Fruit fly (Drosophila melanogaster) whole organism, prepupa: ENCODE data around the gene CG8814.

ENCODE experiments used
- Blimp-1 ChIP-seq: fragments of 200-800 bp; sonication (Bioruptor generic); optimal IDR thresholded peaks from 3 replicates; lab custom pipeline; 2017; ENCODE audit warnings: missing biosample characterization, missing genetic modification characterization, mild to moderate bottlenecking, moderate library complexity, missing genetic modification reagents
- CG10669 ChIP-seq: fragments of 200-800 bp; sonication (Bioruptor generic); optimal IDR thresholded peaks from 3 replicates; lab custom pipeline; 2018; ENCODE audit warnings: missing biosample characterization, mild to moderate bottlenecking, missing genetic modification characterization, moderate library complexity
- CG11294 ChIP-seq: fragments of 200-800 bp; sonication (Bioruptor generic); IDR thresholded peaks from 2 replicates; pipeline ENCODE4 v1.3.6; 2022; ENCODE audit warnings: missing biosample characterization, missing genetic modification characterization
- CG11762 ChIP-seq: fragments of 200-800 bp; sonication (Bioruptor generic); optimal IDR thresholded peaks from 3 replicates; lab custom pipeline; 2016; ENCODE audit warnings: missing biosample characterization, missing genetic modification characterization; ENCODE audit not compliant: insufficient read depth
- CG11902 ChIP-seq: fragments of 200-800 bp; sonication (Bioruptor generic); optimal IDR thresholded peaks from 3 replicates; lab custom pipeline; 2016; ENCODE audit warnings: missing biosample characterization, missing genetic modification characterization
- CG15336 ChIP-seq: fragments of 200-800 bp; sonication (Bioruptor generic); IDR thresholded peaks from 2 replicates; pipeline ENCODE4 v1.3.6; 2022; ENCODE audit warnings: missing biosample characterization, missing genetic modification characterization
- CG1621 ChIP-seq: fragments of 200-800 bp; sonication (Bioruptor generic); optimal IDR thresholded peaks from 3 replicates; lab custom pipeline; 2018; ENCODE audit warnings: missing biosample characterization, mild to moderate bottlenecking, missing genetic modification characterization
- CG16779 ChIP-seq: fragments of 200-800 bp; sonication (Bioruptor generic); optimal IDR thresholded peaks from 3 replicates; lab custom pipeline; 2017; ENCODE audit warnings: missing biosample characterization, mild to moderate bottlenecking, missing genetic modification characterization
- CG3032 ChIP-seq: fragments of 200-800 bp; optimal IDR thresholded peaks from 2 replicates; lab custom pipeline; 2019; ENCODE audit warnings: missing biosample characterization, mild to moderate bottlenecking, missing genetic modification characterization, moderate library complexity
- CG31627 ChIP-seq: fragments of 200-800 bp; sonication (Bioruptor generic); optimal IDR thresholded peaks from 3 replicates; lab custom pipeline; 2016; ENCODE audit warnings: missing biosample characterization, missing genetic modification characterization
- CG32006 ChIP-seq: fragments of 200-800 bp; sonication (Bioruptor generic); optimal IDR thresholded peaks from 3 replicates; lab custom pipeline; 2017; ENCODE audit warnings: missing biosample characterization, mild to moderate bottlenecking, missing genetic modification characterization
- CG34406 ChIP-seq: fragments of 200-800 bp; sonication (Bioruptor generic); optimal IDR thresholded peaks from 3 replicates; lab custom pipeline; 2016; ENCODE audit warnings: missing biosample characterization, missing genetic modification characterization
- CG3919 ChIP-seq: fragments of 200-800 bp; sonication (Bioruptor generic); optimal IDR thresholded peaks from 3 replicates; lab custom pipeline; 2016; ENCODE audit warnings: missing biosample characterization, missing genetic modification characterization
- CG4318 ChIP-seq: fragments of 200-800 bp; sonication (Bioruptor generic); optimal IDR thresholded peaks from 3 replicates; lab custom pipeline; 2017; ENCODE audit warnings: missing biosample characterization, mild to moderate bottlenecking, missing genetic modification characterization
- CG6163 ChIP-seq: fragments of 200-800 bp; sonication (Bioruptor generic); IDR thresholded peaks from 3 replicates; pipeline ENCODE4 v1.3.6; 2022; ENCODE audit warnings: missing biosample characterization, missing genetic modification characterization
- CG6276 ChIP-seq: fragments of 200-800 bp; sonication (Bioruptor generic); optimal IDR thresholded peaks from 2 replicates; lab custom pipeline; 2017; ENCODE audit warnings: missing biosample characterization, mild to moderate bottlenecking, missing genetic modification characterization
- CG6792 ChIP-seq: fragments of 200-800 bp; sonication (Bioruptor generic); optimal IDR thresholded peaks from 3 replicates; lab custom pipeline; 2016; ENCODE audit warnings: missing biosample characterization, missing genetic modification characterization
- CG6808 ChIP-seq: fragments of 200-800 bp; sonication (Bioruptor generic); optimal IDR thresholded peaks from 3 replicates; lab custom pipeline; 2017; ENCODE audit warnings: missing biosample characterization, missing genetic modification characterization, mild to moderate bottlenecking, moderate library complexity, missing genetic modification reagents
- CG6854 ChIP-seq: fragments of 200-800 bp; sonication (Bioruptor generic); optimal IDR thresholded peaks from 2 replicates; lab custom pipeline; 2017; ENCODE audit warnings: missing biosample characterization, mild to moderate bottlenecking, missing genetic modification characterization
- CG7368 ChIP-seq: fragments of 200-800 bp; sonication (Bioruptor generic); optimal IDR thresholded peaks from 3 replicates; lab custom pipeline; 2016; ENCODE audit warnings: missing biosample characterization, missing genetic modification characterization
- CG8119 ChIP-seq: fragments of 200-800 bp; sonication (Bioruptor generic); IDR thresholded peaks from 3 replicates; pipeline ENCODE4 v1.3.6; 2022; ENCODE audit warnings: missing biosample characterization, missing genetic modification characterization
- CG8319 ChIP-seq: fragments of 200-800 bp; sonication (Bioruptor generic); optimal IDR thresholded peaks from 3 replicates; lab custom pipeline; 2016; ENCODE audit warnings: missing biosample characterization, missing genetic modification characterization
- CG8632 ChIP-seq: fragments of 200-800 bp; sonication (Bioruptor generic); optimal IDR thresholded peaks from 3 replicates; lab custom pipeline; 2016; ENCODE audit warnings: missing biosample characterization, missing genetic modification characterization
- CG9139 ChIP-seq: fragments of 200-800 bp; sonication (Bioruptor generic); optimal IDR thresholded peaks from 3 replicates; lab custom pipeline; 2017; ENCODE audit warnings: missing biosample characterization, mild to moderate bottlenecking, missing genetic modification characterization
- Eip78C ChIP-seq: fragments of 200-800 bp; sonication (Bioruptor generic); peaks from one replicate; lab custom pipeline; 2016; ENCODE audit warnings: missing biosample characterization, missing genetic modification characterization
- Ets96B ChIP-seq: fragments of 200-800 bp; optimal IDR thresholded peaks from 2 replicates; lab custom pipeline; 2019; ENCODE audit warnings: missing biosample characterization, mild to moderate bottlenecking, missing genetic modification characterization, moderate library complexity
- Hr4 ChIP-seq: fragments of 200-800 bp; sonication (Bioruptor generic); optimal IDR thresholded peaks from 3 replicates; lab custom pipeline; 2016; ENCODE audit warnings: missing biosample characterization, missing genetic modification characterization
- Lpt ChIP-seq: fragments of 200-800 bp; sonication (Bioruptor generic); optimal IDR thresholded peaks from 3 replicates; lab custom pipeline; 2016; ENCODE audit warnings: missing biosample characterization, missing genetic modification characterization
- Met ChIP-seq: fragments of 200-800 bp; sonication (Bioruptor generic); optimal IDR thresholded peaks from 3 replicates; lab custom pipeline; 2016; ENCODE audit warnings: missing biosample characterization, missing genetic modification characterization
- OdsH ChIP-seq: fragments of 200-800 bp; sonication (Bioruptor generic); optimal IDR thresholded peaks from 3 replicates; lab custom pipeline; 2016; ENCODE audit warnings: missing biosample characterization, missing genetic modification characterization
- Smox ChIP-seq: fragments of 200-800 bp; sonication (Bioruptor generic); optimal IDR thresholded peaks from 3 replicates; lab custom pipeline; 2016; ENCODE audit warnings: missing biosample characterization, missing genetic modification characterization
- Sox14 ChIP-seq: fragments of 200-800 bp; sonication (Bioruptor generic); optimal IDR thresholded peaks from 3 replicates; lab custom pipeline; 2016; ENCODE audit warnings: missing biosample characterization, missing genetic modification characterization
- Sox15 ChIP-seq: fragments of 200-800 bp; sonication (Bioruptor generic); optimal IDR thresholded peaks from 3 replicates; lab custom pipeline; 2016; ENCODE audit warnings: missing biosample characterization, missing genetic modification characterization
- achi ChIP-seq: fragments of 200-800 bp; sonication (Bioruptor generic); optimal IDR thresholded peaks from 3 replicates; lab custom pipeline; 2016; ENCODE audit warnings: missing biosample characterization, missing genetic modification characterization
- acj6 ChIP-seq: fragments of 200-800 bp; sonication (Bioruptor generic); optimal IDR thresholded peaks from 3 replicates; lab custom pipeline; 2016; ENCODE audit warnings: missing biosample characterization, missing genetic modification characterization
- cyc ChIP-seq: fragments of 200-800 bp; sonication (Bioruptor generic); optimal IDR thresholded peaks from 3 replicates; lab custom pipeline; 2016; ENCODE audit warnings: missing biosample characterization, missing genetic modification characterization
- dac ChIP-seq: fragments of 200-800 bp; sonication (Bioruptor generic); optimal IDR thresholded peaks from 2 replicates; lab custom pipeline; 2017; ENCODE audit warnings: missing biosample characterization, mild to moderate bottlenecking, missing genetic modification characterization
- dsx ChIP-seq: fragments of 200-800 bp; optimal IDR thresholded peaks from 3 replicates; lab custom pipeline; 2019; ENCODE audit warnings: missing biosample characterization, mild to moderate bottlenecking, missing genetic modification characterization, moderate library complexity; ENCODE audit not compliant: poor library complexity, severe bottlenecking
- esn ChIP-seq: fragments of 200-800 bp; sonication (Bioruptor generic); optimal IDR thresholded peaks from 2 replicates; lab custom pipeline; 2016; ENCODE audit warnings: missing biosample characterization, mild to moderate bottlenecking, missing genetic modification characterization, moderate library complexity
- fd59A ChIP-seq: fragments of 200-800 bp; sonication (Bioruptor generic); optimal IDR thresholded peaks from 2 replicates; lab custom pipeline; 2017; ENCODE audit warnings: missing biosample characterization, mild to moderate bottlenecking, missing genetic modification characterization, missing genetic modification reagents
- fd85E ChIP-seq: fragments of 200-800 bp; sonication (Bioruptor generic); optimal IDR thresholded peaks from 3 replicates; lab custom pipeline; 2016; ENCODE audit warnings: missing biosample characterization, missing genetic modification characterization
- lz ChIP-seq: fragments of 200-800 bp; sonication (Bioruptor generic); optimal IDR thresholded peaks from 3 replicates; lab custom pipeline; 2016; ENCODE audit warnings: missing biosample characterization, missing genetic modification characterization
- net ChIP-seq: fragments of 200-800 bp; sonication (Bioruptor generic); optimal IDR thresholded peaks from 3 replicates; lab custom pipeline; 2016; ENCODE audit warnings: missing biosample characterization, missing genetic modification characterization
- pdm3 ChIP-seq: fragments of 200-800 bp; sonication (Bioruptor generic); optimal IDR thresholded peaks from 3 replicates; lab custom pipeline; 2016; ENCODE audit warnings: missing biosample characterization, missing genetic modification characterization
- salr ChIP-seq, 2 experiments: fragments of 200-800 bp; sonication (Bioruptor generic); optimal IDR thresholded peaks; 3 replicates each; lab custom pipeline; 2016 to 2018; ENCODE audit warnings: missing biosample characterization in 2 of 2, missing genetic modification characterization in 2 of 2, mild to moderate bottlenecking in 1 of 2
- spab ChIP-seq: fragments of 200-800 bp; sonication (Bioruptor generic); optimal IDR thresholded peaks from 2 replicates; lab custom pipeline; 2017; ENCODE audit warnings: missing biosample characterization, mild to moderate bottlenecking, missing genetic modification characterization, missing genetic modification reagents
- ss ChIP-seq, 2 experiments: fragments of 200-800 bp; sonication (Bioruptor generic); optimal IDR thresholded peaks; 2 replicates in 1 of 2; 3 replicates in 1 of 2; lab custom pipeline; 2017 to 2018; ENCODE audit warnings: mild to moderate bottlenecking in 2 of 2, missing biosample characterization in 2 of 2, missing genetic modification characterization in 2 of 2, moderate library complexity in 1 of 2
- svp ChIP-seq: fragments of 200-800 bp; sonication (Bioruptor generic); peaks from one replicate; lab custom pipeline; 2016; ENCODE audit warnings: missing biosample characterization, missing genetic modification characterization
- topi ChIP-seq: fragments of 200-800 bp; sonication (Bioruptor generic); optimal IDR thresholded peaks from 3 replicates; lab custom pipeline; 2016; ENCODE audit warnings: missing biosample characterization, missing genetic modification characterization
- vri ChIP-seq: fragments of 200-800 bp; sonication (Bioruptor generic); optimal IDR thresholded peaks from 3 replicates; lab custom pipeline; 2016; ENCODE audit warnings: missing biosample characterization, mild to moderate bottlenecking, missing genetic modification characterization

CG8814 gene

dm6 chr2L:2857862-2858734 lies 16.6 kb upstream of the CG8814 start:
- TF ChIP-seq Lpt (GFP tag; lab: Kevin White, UChicago) (peak; percentile 68), CG6163 (GFP tag; lab: Robert Waterston, UW) (peak; percentile 75), CG7368 (GFP tag; lab: Kevin White, UChicago) (no peak), CG8632 (GFP tag; lab: Kevin White, UChicago) (peak; percentile 55), esn (peak; percentile 44), fd85E (GFP tag; lab: Kevin White, UChicago) (no peak), CG32006 (GFP tag; lab: Kevin White, UChicago) (peak; percentile 84), dsx (GFP tag; lab: Kevin White, UChicago) (no peak), CG6792 (peak; percentile 52), lz (GFP tag; lab: Kevin White, UChicago) (peak; percentile 17), acj6 (GFP tag; lab: Kevin White, UChicago) (peak; percentile 69), CG4318 (peak; percentile 67), vri (GFP tag; lab: Kevin White, UChicago) (peak; percentile 47), CG3919 (GFP tag; lab: Kevin White, UChicago) (peak; percentile 77), Met (GFP tag; lab: Kevin White, UChicago) (peak; percentile 46), pdm3 (peak; percentile 47), CG10669 (peak; percentile 54), CG6854 (GFP tag; lab: Kevin White, UChicago) (no peak), fd59A (GFP tag; lab: Kevin White, UChicago) (no peak), achi (GFP tag; lab: Kevin White, UChicago) (peak; percentile 66), CG34406 (peak; percentile 56), ss (GFP tag; optimal IDR thresholded peaks at IDR 0.05; lab: Kevin White, UChicago) (peak; percentile 23 to 47), CG6808 (GFP tag; lab: Kevin White, UChicago) (peak; percentile 42), CG8319 (GFP tag; lab: Kevin White, UChicago) (peak; percentile 11), salr (GFP tag; optimal IDR thresholded peaks at IDR 0.05; lab: Kevin White, UChicago) (peak in 1 of 2 experiments; percentile 43), CG6276 (GFP tag; lab: Kevin White, UChicago) (peak; percentile 87), CG15336 (GFP tag; lab: Robert Waterston, UW) (peak; percentile 89), cyc (no peak), Blimp-1 (GFP tag; lab: Kevin White, UChicago) (peak; percentile 61), CG11902 (GFP tag; lab: Kevin White, UChicago) (no peak), CG1621 (tag; lab: Kevin White, UChicago) (no peak), Hr4 (peak; percentile 74), CG3032 (tag; lab: Kevin White, UChicago) (no peak), Eip78C (GFP tag; lab: Kevin White, UChicago) (peak; percentile 84), Sox15 (no peak), Sox14 (peak; percentile 16), Smox (peak; percentile 50), dac (GFP tag; lab: Kevin White, UChicago) (peak; percentile 66), CG9139 (no peak), CG16779 (tag; lab: Kevin White, UChicago) (no peak), topi (GFP tag; lab: Kevin White, UChicago) (peak; percentile 33), CG31627 (GFP tag; lab: Kevin White, UChicago) (peak; percentile 24), Ets96B (tag; lab: Kevin White, UChicago) (peak; percentile 6), CG11762 (GFP tag; lab: Kevin White, UChicago) (peak; percentile 36), CG8119 (GFP tag; lab: Robert Waterston, UW) (peak; percentile 88), net (GFP tag; lab: Kevin White, UChicago) (peak; percentile 78), svp (GFP tag; lab: Kevin White, UChicago) (peak; percentile 78), spab (peak; percentile 50), CG11294 (peak; percentile 44; the same call in 1 of the 2 replicates), OdsH (peak; percentile 54)
